Fruit fly (Drosophila melanogaster): ENCODE data around the gene CG9213.

The CG9213 gene

dm6 chrX:15554256-15554678 lies 20.1 kb downstream of the CG9213 start, which contains the start of gene Ac13E (continued):
- TF ChIP-seq sna (GFP tag; IDR thresholded peaks at IDR 0.05; ENCODE audit: partially characterized antibody): peak; percentile 51; the same call in 1 of the 2 replicates
- TF ChIP-seq CG7357 (GFP tag; IDR thresholded peaks at IDR 0.05): peak; percentile 81
- 0 out of 3 replicates have a peak, but pooled peaks have one; percentile 69 for TF ChIP-seq gce (GFP tag; IDR thresholded peaks at IDR 0.05)
- TF ChIP-seq slou (GFP tag; optimal IDR thresholded peaks at IDR 0.05): peak; percentile 78
- TF ChIP-seq CG18599 (GFP tag; optimal IDR thresholded peaks at IDR 0.05): peak; percentile 93
- peak; percentile 91 for TF ChIP-seq tin (GFP tag; optimal IDR thresholded peaks at IDR 0.05)
- peak; percentile 9 for TF ChIP-seq Sry-δ (GFP tag; optimal IDR thresholded peaks at IDR 0.05)
- TF ChIP-seq CG34224 (GFP tag; IDR thresholded peaks at IDR 0.05; ENCODE audit: partially characterized antibody): 0 out of 3 replicates have a peak, but pooled peaks have one; percentile 7
- TF ChIP-seq BtbVII (GFP tag; optimal IDR thresholded peaks at IDR 0.05): peak; percentile 84
- TF ChIP-seq vfl (GFP tag; optimal IDR thresholded peaks at IDR 0.05): peak; percentile 78
- peak; percentile 90 for TF ChIP-seq Dbx (GFP tag; IDR thresholded peaks at IDR 0.05)
- peak; percentile 47 for TF ChIP-seq da (GFP tag; optimal IDR thresholded peaks at IDR 0.05)
- peak; percentile 92 for TF ChIP-seq CG11504 (tag; optimal IDR thresholded peaks at IDR 0.05)
- TF ChIP-seq slp2 (GFP tag; optimal IDR thresholded peaks at IDR 0.05): peak; percentile 74
- peak; percentile 80 for TF ChIP-seq jing (GFP tag; optimal IDR thresholded peaks at IDR 0.05)
- peak; percentile 88 for TF ChIP-seq kni (GFP tag; optimal IDR thresholded peaks at IDR 0.05)
- TF ChIP-seq Lhr (GFP tag; optimal IDR thresholded peaks at IDR 0.05): peak; percentile 72
- TF ChIP-seq schlank (tag; optimal IDR thresholded peaks at IDR 0.05): peak; percentile 76
- TF ChIP-seq Jarid2 (GFP tag; optimal IDR thresholded peaks at IDR 0.05): peak; percentile 78
- peak; percentile 82 for TF ChIP-seq H2.0 (GFP tag; IDR thresholded peaks at IDR 0.05)
- TF ChIP-seq CG3281 (GFP tag; optimal IDR thresholded peaks at IDR 0.05): peak; percentile 93
- TF ChIP-seq CG13287 (GFP tag; IDR thresholded peaks at IDR 0.05; ENCODE audit: partially characterized antibody): peak; percentile 58
- peak; percentile 86 for TF ChIP-seq odd (GFP tag; optimal IDR thresholded peaks at IDR 0.05)
- TF ChIP-seq CG12942 (GFP tag; optimal IDR thresholded peaks at IDR 0.05): peak; percentile 79
- TF ChIP-seq wek (GFP tag; optimal IDR thresholded peaks at IDR 0.05): peak; percentile 73
- TF ChIP-seq Usf (GFP tag; optimal IDR thresholded peaks at IDR 0.05): peak; percentile 86
- TF ChIP-seq ash1 (GFP tag; optimal IDR thresholded peaks at IDR 0.05): peak; percentile 2
- peak; percentile 85 for TF ChIP-seq cwo (GFP tag; optimal IDR thresholded peaks at IDR 0.05)
- 0 out of 2 replicates have a peak, but pooled peaks have one; percentile 46 for TF ChIP-seq tna (GFP tag; IDR thresholded peaks at IDR 0.05; ENCODE audit: partially characterized antibody)
- peak; percentile 74 for TF ChIP-seq CHES-1-like (GFP tag; optimal IDR thresholded peaks at IDR 0.05)
- 0 out of 2 replicates have a peak, but pooled peaks have one; percentile 18 for TF ChIP-seq hbn (GFP tag; IDR thresholded peaks at IDR 0.05; ENCODE audit: partially characterized antibody)
- TF ChIP-seq Sox100B (GFP tag; optimal IDR thresholded peaks at IDR 0.05): peak; percentile 93
- peak; percentile 59 for TF ChIP-seq CG1024 (GFP tag; IDR thresholded peaks at IDR 0.05)
- TF ChIP-seq croc (GFP tag; conservative IDR thresholded peaks at IDR 0.05): peak; percentile 88
- TF ChIP-seq CG1792 (GFP tag; optimal IDR thresholded peaks at IDR 0.05): peak; percentile 70
- peak; percentile 18 for TF ChIP-seq CG9797 (GFP tag; optimal IDR thresholded peaks at IDR 0.05)
- TF ChIP-seq toy (GFP tag; IDR thresholded peaks at IDR 0.05): peak; percentile 59; the same call in 1 of the 2 replicates
- peak; percentile 93 for TF ChIP-seq CG18262 (tag; optimal IDR thresholded peaks at IDR 0.05)
- TF ChIP-seq Rfx (GFP tag; IDR thresholded peaks at IDR 0.05): peak; percentile 92
- peak; percentile 79 for TF ChIP-seq B-H2 (GFP tag; optimal IDR thresholded peaks at IDR 0.05)
- peak; percentile 63; the same call in 1 of the 4 replicates for TF ChIP-seq Dll (GFP tag; IDR thresholded peaks at IDR 0.05; ENCODE audit: partially characterized antibody)
- peak; percentile 94 for TF ChIP-seq CG7839 (tag; optimal IDR thresholded peaks at IDR 0.05)
- TF ChIP-seq jumu (GFP tag; optimal IDR thresholded peaks at IDR 0.05): peak; percentile 80
- peak; percentile 89 for TF ChIP-seq CG2875 (GFP tag; optimal IDR thresholded peaks at IDR 0.05)
- no peak for TF ChIP-seq D (optimal IDR thresholded peaks at IDR 0.05)
- peak; percentile 89 for TF ChIP-seq D (GFP tag; optimal IDR thresholded peaks at IDR 0.05)
- peak; percentile 81 for TF ChIP-seq CG4820 (GFP tag; optimal IDR thresholded peaks at IDR 0.05)
- peak; percentile 86 for TF ChIP-seq ranshi (GFP tag; IDR thresholded peaks at IDR 0.05)
- TF ChIP-seq Vsx1 (GFP tag; optimal IDR thresholded peaks at IDR 0.05): peak; percentile 74
